Fruit fly (Drosophila melanogaster) whole organism, prepupa: Measurements from ENCODE around the gene iPLA2-VIA.

Experiments used
- Blimp-1 ChIP-seq: fragments of 200-800 bp; sonication (Bioruptor generic); optimal IDR thresholded peaks from 3 replicates; lab custom pipeline; 2017; ENCODE audit warnings: missing biosample characterization, missing genetic modification characterization, mild to moderate bottlenecking, moderate library complexity, missing genetic modification reagents
- CG10631 ChIP-seq: fragments of 200-800 bp; sonication (Bioruptor generic); optimal IDR thresholded peaks from 2 replicates; lab custom pipeline; 2016; ENCODE audit warnings: missing biosample characterization, missing genetic modification characterization
- CG10669 ChIP-seq: fragments of 200-800 bp; sonication (Bioruptor generic); optimal IDR thresholded peaks from 3 replicates; lab custom pipeline; 2018; ENCODE audit warnings: missing biosample characterization, mild to moderate bottlenecking, missing genetic modification characterization, moderate library complexity
- CG11294 ChIP-seq: fragments of 200-800 bp; sonication (Bioruptor generic); IDR thresholded peaks from 2 replicates; pipeline ENCODE4 v1.3.6; 2022; ENCODE audit warnings: missing biosample characterization, missing genetic modification characterization
- CG11762 ChIP-seq: fragments of 200-800 bp; sonication (Bioruptor generic); optimal IDR thresholded peaks from 3 replicates; lab custom pipeline; 2016; ENCODE audit warnings: missing biosample characterization, missing genetic modification characterization; ENCODE audit not compliant: insufficient read depth
- CG11902 ChIP-seq: fragments of 200-800 bp; sonication (Bioruptor generic); optimal IDR thresholded peaks from 3 replicates; lab custom pipeline; 2016; ENCODE audit warnings: missing biosample characterization, missing genetic modification characterization
- CG1621 ChIP-seq: fragments of 200-800 bp; sonication (Bioruptor generic); optimal IDR thresholded peaks from 3 replicates; lab custom pipeline; 2018; ENCODE audit warnings: missing biosample characterization, mild to moderate bottlenecking, missing genetic modification characterization
- CG16779 ChIP-seq: fragments of 200-800 bp; sonication (Bioruptor generic); optimal IDR thresholded peaks from 3 replicates; lab custom pipeline; 2017; ENCODE audit warnings: missing biosample characterization, mild to moderate bottlenecking, missing genetic modification characterization
- CG3032 ChIP-seq: fragments of 200-800 bp; optimal IDR thresholded peaks from 2 replicates; lab custom pipeline; 2019; ENCODE audit warnings: missing biosample characterization, mild to moderate bottlenecking, missing genetic modification characterization, moderate library complexity
- CG31627 ChIP-seq: fragments of 200-800 bp; sonication (Bioruptor generic); optimal IDR thresholded peaks from 3 replicates; lab custom pipeline; 2016; ENCODE audit warnings: missing biosample characterization, missing genetic modification characterization
- CG32006 ChIP-seq: fragments of 200-800 bp; sonication (Bioruptor generic); optimal IDR thresholded peaks from 3 replicates; lab custom pipeline; 2017; ENCODE audit warnings: missing biosample characterization, mild to moderate bottlenecking, missing genetic modification characterization
- CG34406 ChIP-seq: fragments of 200-800 bp; sonication (Bioruptor generic); optimal IDR thresholded peaks from 3 replicates; lab custom pipeline; 2016; ENCODE audit warnings: missing biosample characterization, missing genetic modification characterization
- CG3919 ChIP-seq: fragments of 200-800 bp; sonication (Bioruptor generic); optimal IDR thresholded peaks from 3 replicates; lab custom pipeline; 2016; ENCODE audit warnings: missing biosample characterization, missing genetic modification characterization
- CG4318 ChIP-seq: fragments of 200-800 bp; sonication (Bioruptor generic); optimal IDR thresholded peaks from 3 replicates; lab custom pipeline; 2017; ENCODE audit warnings: missing biosample characterization, mild to moderate bottlenecking, missing genetic modification characterization
- CG6276 ChIP-seq: fragments of 200-800 bp; sonication (Bioruptor generic); optimal IDR thresholded peaks from 2 replicates; lab custom pipeline; 2017; ENCODE audit warnings: missing biosample characterization, mild to moderate bottlenecking, missing genetic modification characterization
- CG6792 ChIP-seq: fragments of 200-800 bp; sonication (Bioruptor generic); optimal IDR thresholded peaks from 3 replicates; lab custom pipeline; 2016; ENCODE audit warnings: missing biosample characterization, missing genetic modification characterization
- CG6808 ChIP-seq: fragments of 200-800 bp; sonication (Bioruptor generic); optimal IDR thresholded peaks from 3 replicates; lab custom pipeline; 2017; ENCODE audit warnings: missing biosample characterization, missing genetic modification characterization, mild to moderate bottlenecking, moderate library complexity, missing genetic modification reagents
- CG6854 ChIP-seq: fragments of 200-800 bp; sonication (Bioruptor generic); optimal IDR thresholded peaks from 2 replicates; lab custom pipeline; 2017; ENCODE audit warnings: missing biosample characterization, mild to moderate bottlenecking, missing genetic modification characterization
- CG7368 ChIP-seq: fragments of 200-800 bp; sonication (Bioruptor generic); optimal IDR thresholded peaks from 3 replicates; lab custom pipeline; 2016; ENCODE audit warnings: missing biosample characterization, missing genetic modification characterization
- CG8319 ChIP-seq: fragments of 200-800 bp; sonication (Bioruptor generic); optimal IDR thresholded peaks from 3 replicates; lab custom pipeline; 2016; ENCODE audit warnings: missing biosample characterization, missing genetic modification characterization
- CG8632 ChIP-seq: fragments of 200-800 bp; sonication (Bioruptor generic); optimal IDR thresholded peaks from 3 replicates; lab custom pipeline; 2016; ENCODE audit warnings: missing biosample characterization, missing genetic modification characterization
- CG9139 ChIP-seq: fragments of 200-800 bp; sonication (Bioruptor generic); optimal IDR thresholded peaks from 3 replicates; lab custom pipeline; 2017; ENCODE audit warnings: missing biosample characterization, mild to moderate bottlenecking, missing genetic modification characterization
- Eip78C ChIP-seq: fragments of 200-800 bp; sonication (Bioruptor generic); peaks from one replicate; lab custom pipeline; 2016; ENCODE audit warnings: missing biosample characterization, missing genetic modification characterization
- Ets21C ChIP-seq: fragments of 200-800 bp; sonication (Bioruptor generic); optimal IDR thresholded peaks from 3 replicates; lab custom pipeline; 2016; ENCODE audit warnings: missing biosample characterization, missing genetic modification characterization
- Ets96B ChIP-seq: fragments of 200-800 bp; optimal IDR thresholded peaks from 2 replicates; lab custom pipeline; 2019; ENCODE audit warnings: missing biosample characterization, mild to moderate bottlenecking, missing genetic modification characterization, moderate library complexity
- Gug ChIP-seq: fragments of 200-800 bp; sonication (Bioruptor generic); IDR thresholded peaks from 2 replicates; pipeline ENCODE4 v1.3.6; 2022; ENCODE audit warnings: missing biosample characterization, missing genetic modification characterization
- Hr38 ChIP-seq: sonication (Bioruptor generic); optimal IDR thresholded peaks from 2 replicates; lab custom pipeline; 2016; ENCODE audit warnings: missing biosample characterization, missing genetic modification characterization
- Hr39 ChIP-seq: fragments of 200-800 bp; sonication (Bioruptor generic); optimal IDR thresholded peaks from 2 replicates; lab custom pipeline; 2016; ENCODE audit warnings: missing biosample characterization, missing genetic modification characterization
- Hr4 ChIP-seq: fragments of 200-800 bp; sonication (Bioruptor generic); optimal IDR thresholded peaks from 3 replicates; lab custom pipeline; 2016; ENCODE audit warnings: missing biosample characterization, missing genetic modification characterization
- Lpt ChIP-seq: fragments of 200-800 bp; sonication (Bioruptor generic); optimal IDR thresholded peaks from 3 replicates; lab custom pipeline; 2016; ENCODE audit warnings: missing biosample characterization, missing genetic modification characterization
- OdsH ChIP-seq: fragments of 200-800 bp; sonication (Bioruptor generic); optimal IDR thresholded peaks from 3 replicates; lab custom pipeline; 2016; ENCODE audit warnings: missing biosample characterization, missing genetic modification characterization
- Smox ChIP-seq: fragments of 200-800 bp; sonication (Bioruptor generic); optimal IDR thresholded peaks from 3 replicates; lab custom pipeline; 2016; ENCODE audit warnings: missing biosample characterization, missing genetic modification characterization
- Sox102F ChIP-seq: fragments of 200-800 bp; sonication (Bioruptor generic); optimal IDR thresholded peaks from 2 replicates; lab custom pipeline; 2016; ENCODE audit warnings: missing biosample characterization, mild to moderate bottlenecking, missing genetic modification characterization
- Sox14 ChIP-seq: fragments of 200-800 bp; sonication (Bioruptor generic); optimal IDR thresholded peaks from 3 replicates; lab custom pipeline; 2016; ENCODE audit warnings: missing biosample characterization, missing genetic modification characterization
- Sox15 ChIP-seq: fragments of 200-800 bp; sonication (Bioruptor generic); optimal IDR thresholded peaks from 3 replicates; lab custom pipeline; 2016; ENCODE audit warnings: missing biosample characterization, missing genetic modification characterization
- acj6 ChIP-seq: fragments of 200-800 bp; sonication (Bioruptor generic); optimal IDR thresholded peaks from 3 replicates; lab custom pipeline; 2016; ENCODE audit warnings: missing biosample characterization, missing genetic modification characterization
- cyc ChIP-seq: fragments of 200-800 bp; sonication (Bioruptor generic); optimal IDR thresholded peaks from 3 replicates; lab custom pipeline; 2016; ENCODE audit warnings: missing biosample characterization, missing genetic modification characterization
- dsx ChIP-seq: fragments of 200-800 bp; optimal IDR thresholded peaks from 3 replicates; lab custom pipeline; 2019; ENCODE audit warnings: missing biosample characterization, mild to moderate bottlenecking, missing genetic modification characterization, moderate library complexity; ENCODE audit not compliant: poor library complexity, severe bottlenecking
- eg ChIP-seq: fragments of 200-800 bp; sonication (Bioruptor generic); IDR thresholded peaks from 3 replicates; pipeline ENCODE4 v1.3.6; 2022; ENCODE audit warnings: missing biosample characterization, missing genetic modification characterization
- esn ChIP-seq: fragments of 200-800 bp; sonication (Bioruptor generic); optimal IDR thresholded peaks from 2 replicates; lab custom pipeline; 2016; ENCODE audit warnings: missing biosample characterization, mild to moderate bottlenecking, missing genetic modification characterization, moderate library complexity
- fd59A ChIP-seq: fragments of 200-800 bp; sonication (Bioruptor generic); optimal IDR thresholded peaks from 2 replicates; lab custom pipeline; 2017; ENCODE audit warnings: missing biosample characterization, mild to moderate bottlenecking, missing genetic modification characterization, missing genetic modification reagents
- lz ChIP-seq: fragments of 200-800 bp; sonication (Bioruptor generic); optimal IDR thresholded peaks from 3 replicates; lab custom pipeline; 2016; ENCODE audit warnings: missing biosample characterization, missing genetic modification characterization
- net ChIP-seq: fragments of 200-800 bp; sonication (Bioruptor generic); optimal IDR thresholded peaks from 3 replicates; lab custom pipeline; 2016; ENCODE audit warnings: missing biosample characterization, missing genetic modification characterization
- spab ChIP-seq: fragments of 200-800 bp; sonication (Bioruptor generic); optimal IDR thresholded peaks from 2 replicates; lab custom pipeline; 2017; ENCODE audit warnings: missing biosample characterization, mild to moderate bottlenecking, missing genetic modification characterization, missing genetic modification reagents
- ss ChIP-seq, 2 experiments: fragments of 200-800 bp; sonication (Bioruptor generic); optimal IDR thresholded peaks; 2 replicates in 1 of 2; 3 replicates in 1 of 2; lab custom pipeline; 2017 to 2018; ENCODE audit warnings: mild to moderate bottlenecking in 2 of 2, missing biosample characterization in 2 of 2, missing genetic modification characterization in 2 of 2, moderate library complexity in 1 of 2
- topi ChIP-seq: fragments of 200-800 bp; sonication (Bioruptor generic); optimal IDR thresholded peaks from 3 replicates; lab custom pipeline; 2016; ENCODE audit warnings: missing biosample characterization, missing genetic modification characterization
- vri ChIP-seq: fragments of 200-800 bp; sonication (Bioruptor generic); optimal IDR thresholded peaks from 3 replicates; lab custom pipeline; 2016; ENCODE audit warnings: missing biosample characterization, mild to moderate bottlenecking, missing genetic modification characterization

iPLA2-VIA gene

DNA sequence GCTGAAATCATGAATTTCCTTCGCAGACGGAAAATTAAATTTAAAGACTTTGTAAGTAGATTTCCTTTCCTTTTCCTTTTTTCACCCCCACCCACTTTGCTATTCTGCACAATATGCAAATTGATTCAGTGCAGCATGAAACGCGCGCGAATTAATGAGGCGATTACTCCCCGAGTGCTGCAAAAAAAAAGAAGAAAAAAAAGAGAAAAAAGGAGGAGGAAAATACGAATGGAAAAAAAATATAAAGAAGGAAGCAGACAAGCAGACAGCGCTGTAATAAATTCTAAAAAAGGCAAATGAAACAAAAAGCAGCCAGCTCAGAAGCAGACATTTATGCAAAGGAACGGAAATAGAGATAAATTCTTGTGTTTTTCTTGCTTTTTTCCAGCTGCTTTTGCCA, 15.4 kb downstream of the iPLA2-VIA start (continued):
- TF ChIP-seq lz (GFP tag; lab: Kevin White, UChicago) (no peak), CG34406 (GFP tag; lab: Kevin White, UChicago) (no peak), CG31627 (GFP tag; lab: Kevin White, UChicago) (no peak), CG6792 (no peak), CG3919 (GFP tag; lab: Kevin White, UChicago) (peak; percentile 58), spab (GFP tag; lab: Kevin White, UChicago) (peak; percentile 73), Ets96B (tag; lab: Kevin White, UChicago) (peak; percentile 75), CG1621 (tag; lab: Kevin White, UChicago) (peak; percentile 64), Sox102F (GFP tag; lab: Kevin White, UChicago) (no peak), CG7368 (GFP tag; lab: Kevin White, UChicago) (peak; percentile 38), CG9139 (GFP tag; lab: Kevin White, UChicago) (peak; percentile 91), ss (GFP tag; optimal IDR thresholded peaks at IDR 0.05; lab: Kevin White, UChicago) (peak; percentile 90 to 91)

DNA sequence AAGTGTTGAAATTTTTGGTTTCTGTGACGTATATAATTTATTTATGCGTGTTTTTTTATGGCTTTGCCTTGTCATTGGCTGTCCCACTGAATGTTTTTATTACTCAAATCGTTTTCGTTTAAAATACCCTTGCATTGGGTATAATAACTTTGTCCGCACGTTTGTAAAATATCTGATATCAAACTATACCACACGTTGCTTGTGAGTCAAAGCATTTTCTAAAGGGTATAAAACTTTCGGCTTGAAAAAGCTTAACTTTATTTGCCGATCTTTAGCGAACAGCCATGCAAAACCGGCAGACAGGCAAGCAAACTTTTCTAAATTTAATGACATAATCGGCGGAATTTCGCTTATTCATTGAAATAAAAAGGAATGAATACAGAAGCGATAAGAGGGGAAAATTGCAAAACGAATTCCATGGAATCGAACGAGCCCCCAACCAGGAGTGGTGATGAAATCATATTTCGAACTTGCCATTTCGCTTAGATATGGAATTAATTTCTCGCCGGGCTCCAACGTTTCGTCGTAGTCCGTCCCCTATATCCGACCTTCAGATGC, 16.6 kb downstream of the iPLA2-VIA start:
- TF ChIP-seq spab (GFP tag; lab: Kevin White, UChicago) (no peak), CG32006 (GFP tag; lab: Kevin White, UChicago) (no peak), CG34406 (GFP tag; lab: Kevin White, UChicago) (no peak), acj6 (GFP tag; lab: Kevin White, UChicago) (no peak), CG3032 (tag; lab: Kevin White, UChicago) (no peak), CG11762 (GFP tag; lab: Kevin White, UChicago) (no peak), Lpt (GFP tag; lab: Kevin White, UChicago) (no peak), Gug (GFP tag; lab: Robert Waterston, UW) (no peak), lz (GFP tag; lab: Kevin White, UChicago) (peak; percentile 48), ss (GFP tag; optimal IDR thresholded peaks at IDR 0.05; lab: Kevin White, UChicago) (no peak), CG6808 (no peak), CG8632 (GFP tag; lab: Kevin White, UChicago) (no peak), Hr4 (GFP tag; lab: Kevin White, UChicago) (peak; percentile 35), Sox14 (no peak), OdsH (peak; percentile 2), CG10669 (no peak), Ets96B (tag; lab: Kevin White, UChicago) (no peak), CG8319 (GFP tag; lab: Kevin White, UChicago) (no peak), CG9139 (GFP tag; lab: Kevin White, UChicago) (no peak), esn (GFP tag; lab: Kevin White, UChicago) (peak; percentile 58), CG6792 (no peak), vri (GFP tag; lab: Kevin White, UChicago) (peak; percentile 86), CG6276 (no peak), CG11902 (GFP tag; lab: Kevin White, UChicago) (no peak), Smox (GFP tag; lab: Kevin White, UChicago) (no peak), fd59A (GFP tag; lab: Kevin White, UChicago) (no peak), CG10631 (GFP tag; lab: Kevin White, UChicago) (no peak), CG11294 (GFP tag; lab: Robert Waterston, UW) (no peak), net (GFP tag; lab: Kevin White, UChicago) (no peak), Hr39 (peak; percentile 66), Hr38 (GFP tag; lab: Kevin White, UChicago) (no peak), eg (0 out of 3 replicates have a peak, but pooled peaks have one; percentile 30), Ets21C (GFP tag; lab: Kevin White, UChicago) (peak; percentile 22), dsx (GFP tag; lab: Kevin White, UChicago) (no peak), CG1621 (tag; lab: Kevin White, UChicago) (no peak), Sox102F (GFP tag; lab: Kevin White, UChicago) (no peak), Blimp-1 (peak; percentile 12), CG4318 (GFP tag; lab: Kevin White, UChicago) (no peak), Sox15 (no peak), CG6854 (GFP tag; lab: Kevin White, UChicago) (no peak), CG16779 (no peak), topi (GFP tag; lab: Kevin White, UChicago) (peak; percentile 41), Eip78C (GFP tag; lab: Kevin White, UChicago) (peak; percentile 69), cyc (GFP tag; lab: Kevin White, UChicago) (peak; percentile 62), CG3919 (GFP tag; lab: Kevin White, UChicago) (peak; percentile 4)
